Worm (Caenorhabditis elegans) whole organism, L1 larva: ENCODE results near the gene rab-28.

Experiments
- C04F5.9 ChIP-seq: sonication (generic microtip); optimal IDR thresholded peaks from 2 replicates; lab custom pipeline; 2016; ENCODE audit warnings: missing genetic modification characterization, missing compliant biosample characterization
- C34B4.2 ChIP-seq: sonication (generic microtip); optimal IDR thresholded peaks from 2 replicates; lab custom pipeline; 2017; ENCODE audit warnings: mild to moderate bottlenecking, missing genetic modification characterization, missing compliant biosample characterization
- F16B12.6 ChIP-seq: fragments of 150-350 bp; optimal IDR thresholded peaks from 2 replicates; lab custom pipeline; 2014; ENCODE audit warnings: missing biosample characterization, missing genetic modification characterization
- alr-1 ChIP-seq: fragments of 200-800 bp; sonication (Bioruptor generic); optimal IDR thresholded peaks from 2 replicates; lab custom pipeline; 2018; ENCODE audit warnings: borderline replicate concordance, mild to moderate bottlenecking, missing genetic modification characterization, missing compliant biosample characterization
- aly-2 ChIP-seq: fragments of 150-350 bp; optimal IDR thresholded peaks from 2 replicates; lab custom pipeline; 2014; ENCODE audit warnings: missing biosample characterization, missing genetic modification characterization
- ama-1 ChIP-seq: fragments of 150-350 bp; optimal IDR thresholded peaks from 2 replicates; lab custom pipeline; 2014
- blmp-1 ChIP-seq: fragments of 150-350 bp; optimal IDR thresholded peaks from 2 replicates; lab custom pipeline; 2014; ENCODE audit warnings: missing biosample characterization, missing genetic modification characterization
- ceh-82 ChIP-seq, 3 experiments: fragments of 150-350 bp in 1 of 3; sonication (generic microtip) in 2 of 3; optimal IDR thresholded peaks; 2 replicates each; lab custom pipeline; 2014 to 2017; ENCODE audit warnings: missing biosample characterization in 3 of 3, missing genetic modification characterization in 3 of 3
- ceh-88 ChIP-seq: fragments of 200-800 bp; sonication (Bioruptor generic); IDR thresholded peaks from 2 replicates; pipeline ENCODE4 v1.3.6; 2022; ENCODE audit warnings: missing genetic modification characterization, missing compliant biosample characterization
- ceh-90 ChIP-seq: sonication (generic microtip); optimal IDR thresholded peaks from 2 replicates; lab custom pipeline; 2016; ENCODE audit warnings: missing genetic modification characterization, missing compliant biosample characterization
- ces-1 ChIP-seq: fragments of 150-350 bp; optimal IDR thresholded peaks from 2 replicates; lab custom pipeline; 2014; ENCODE audit warnings: missing biosample characterization, missing genetic modification reagents, missing genetic modification characterization
- efl-1 ChIP-seq, 4 experiments: fragments of 150-350 bp; optimal IDR thresholded peaks in 3 of 4; peaks in 1 of 4; 1 replicate in 1 of 4; 2 replicates in 3 of 4; lab custom pipeline; 2014; ENCODE audit warnings: missing biosample characterization in 2 of 4, missing genetic modification characterization in 2 of 4, missing genetic modification reagents in 2 of 4
- efl-3 ChIP-seq: fragments of 200-800 bp; sonication (Bioruptor generic); optimal IDR thresholded peaks from 2 replicates; lab custom pipeline; 2018; ENCODE audit warnings: mild to moderate bottlenecking, missing genetic modification characterization, missing compliant biosample characterization
- egl-13 ChIP-seq: sonication (generic microtip); optimal IDR thresholded peaks from 2 replicates; lab custom pipeline; 2016; ENCODE audit warnings: missing genotype, missing genetic modification reagents, missing genetic modification characterization, missing compliant biosample characterization
- elt-2 ChIP-seq: sonication (generic microtip); optimal IDR thresholded peaks from 2 replicates; lab custom pipeline; 2016; ENCODE audit warnings: missing genetic modification characterization, mild to moderate bottlenecking, inconsistent platforms, missing compliant biosample characterization, missing genetic modification reagents
- elt-3 ChIP-seq, 6 experiments: fragments of 150-350 bp in 1 of 6; sonication (generic microtip); optimal IDR thresholded peaks; 2 replicates each; lab custom pipeline; 2017 to 2018; ENCODE audit warnings: missing biosample characterization in 6 of 6, missing genetic modification characterization in 6 of 6, inconsistent platforms in 1 of 6
- fkh-8 ChIP-seq: sonication (generic microtip); optimal IDR thresholded peaks from 2 replicates; lab custom pipeline; 2016; ENCODE audit warnings: mild to moderate bottlenecking, missing genetic modification characterization, missing compliant biosample characterization
- fos-1 ChIP-seq: fragments of 150-350 bp; optimal IDR thresholded peaks from 2 replicates; lab custom pipeline; 2014; ENCODE audit warnings: missing biosample characterization, missing genetic modification characterization
- grh-1 ChIP-seq: fragments of 200-800 bp; sonication (Bioruptor generic); IDR thresholded peaks from 2 replicates; pipeline ENCODE4 v1.3.6; 2022; ENCODE audit warnings: missing genetic modification reagents, missing genetic modification characterization, missing compliant biosample characterization
- irx-1 ChIP-seq: sonication (generic microtip); optimal IDR thresholded peaks from 2 replicates; lab custom pipeline; 2016; ENCODE audit warnings: missing genetic modification characterization, missing compliant biosample characterization
- jun-1 ChIP-seq: fragments of 150-350 bp; optimal IDR thresholded peaks from 2 replicates; lab custom pipeline; 2014; ENCODE audit warnings: missing biosample characterization, missing genetic modification reagents, missing genetic modification characterization
- lin-14 ChIP-seq: fragments of 200-800 bp; sonication (Bioruptor generic); optimal IDR thresholded peaks from 2 replicates; lab custom pipeline; 2018; ENCODE audit warnings: mild to moderate bottlenecking, missing genetic modification characterization, moderate library complexity, missing compliant biosample characterization
- lin-15B ChIP-seq: fragments of 150-350 bp; sonication (generic microtip); optimal IDR thresholded peaks from 3 replicates; lab custom pipeline; 2014; ENCODE audit warnings: missing biosample characterization, missing genetic modification characterization
- lin-35 ChIP-seq, 2 experiments: fragments of 150-350 bp; optimal IDR thresholded peaks; 2 replicates each; lab custom pipeline; 2014; ENCODE audit warnings: missing biosample characterization in 2 of 2, missing genetic modification characterization in 2 of 2, missing genetic modification reagents in 2 of 2
- lin-39 ChIP-seq: fragments of 150-350 bp; optimal IDR thresholded peaks from 2 replicates; lab custom pipeline; 2014; ENCODE audit warnings: missing biosample characterization, missing genetic modification reagents, missing genetic modification characterization
- lir-3 ChIP-seq: sonication (generic microtip); optimal IDR thresholded peaks from 2 replicates; lab custom pipeline; 2016; ENCODE audit warnings: mild to moderate bottlenecking, missing genetic modification characterization, moderate library complexity, missing compliant biosample characterization; ENCODE audit not compliant: poor library complexity
- lsy-2 ChIP-seq, 2 experiments: fragments of 150-350 bp; optimal IDR thresholded peaks; 2 replicates each; lab custom pipeline; 2014; ENCODE audit warnings: missing biosample characterization in 2 of 2, missing genetic modification characterization in 2 of 2
- mab-9 ChIP-seq: fragments of 200-800 bp; sonication (Bioruptor generic); IDR thresholded peaks from 2 replicates; pipeline ENCODE4 v1.3.6; 2022; ENCODE audit warnings: missing genetic modification reagents, missing genetic modification characterization, missing compliant biosample characterization
- mdl-1 ChIP-seq, 2 experiments: fragments of 150-350 bp; optimal IDR thresholded peaks; 2 replicates each; lab custom pipeline; 2014 to 2017; ENCODE audit warnings: missing biosample characterization in 2 of 2, missing genetic modification characterization in 2 of 2, inconsistent platforms in 1 of 2
- mef-2 ChIP-seq: fragments of 150-350 bp; optimal IDR thresholded peaks from 2 replicates; lab custom pipeline; 2014; ENCODE audit warnings: missing biosample characterization, missing genetic modification characterization
- mep-1 ChIP-seq: fragments of 150-350 bp; optimal IDR thresholded peaks from 2 replicates; lab custom pipeline; 2014; ENCODE audit warnings: missing biosample characterization, missing genetic modification characterization
- nhr-11 ChIP-seq: fragments of 150-350 bp; optimal IDR thresholded peaks from 2 replicates; lab custom pipeline; 2014; ENCODE audit warnings: missing biosample characterization, missing genetic modification characterization
- nhr-19 ChIP-seq: fragments of 200-800 bp; sonication (Bioruptor generic); conservative IDR thresholded peaks from 2 replicates; pipeline ENCODE4 v1.3.6; 2022; ENCODE audit warnings: missing genetic modification characterization, missing compliant biosample characterization
- nhr-20 ChIP-seq: sonication (generic microtip); optimal IDR thresholded peaks from 2 replicates; lab custom pipeline; 2016; ENCODE audit warnings: mild to moderate bottlenecking, missing genetic modification characterization, missing compliant biosample characterization
- nhr-237 ChIP-seq: fragments of 150-350 bp; optimal IDR thresholded peaks from 2 replicates; lab custom pipeline; 2014; ENCODE audit warnings: missing biosample characterization, missing genetic modification characterization
- nhr-47 ChIP-seq: sonication (generic microtip); optimal IDR thresholded peaks from 2 replicates; lab custom pipeline; 2016; ENCODE audit warnings: mild to moderate bottlenecking, missing genetic modification characterization, moderate library complexity, missing compliant biosample characterization
- nhr-71 ChIP-seq: sonication (generic microtip); optimal IDR thresholded peaks from 2 replicates; lab custom pipeline; 2016; ENCODE audit warnings: mild to moderate bottlenecking, missing genetic modification characterization, moderate library complexity, missing compliant biosample characterization
- nhr-77 ChIP-seq: fragments of 150-350 bp; optimal IDR thresholded peaks from 2 replicates; lab custom pipeline; 2014; ENCODE audit warnings: missing biosample characterization, missing genetic modification characterization
- nhr-84 ChIP-seq: sonication (generic microtip); optimal IDR thresholded peaks from 2 replicates; lab custom pipeline; 2017; ENCODE audit warnings: missing biosample characterization, missing genetic modification characterization
- nhr-85 ChIP-seq: sonication (generic microtip); peaks from one replicate; lab custom pipeline; 2016; ENCODE audit warnings: missing genetic modification characterization, inconsistent platforms, missing compliant biosample characterization
- pax-3 ChIP-seq: fragments of 200-800 bp; sonication (Bioruptor generic); optimal IDR thresholded peaks from 2 replicates; lab custom pipeline; 2018; ENCODE audit warnings: mild to moderate bottlenecking, missing genetic modification characterization, moderate library complexity, missing compliant biosample characterization
- pqm-1 ChIP-seq: sonication (generic microtip); optimal IDR thresholded peaks from 3 replicates; lab custom pipeline; 2017; ENCODE audit warnings: missing biosample characterization, missing genetic modification characterization
- skn-1 ChIP-seq: fragments of 150-350 bp; optimal IDR thresholded peaks from 2 replicates; lab custom pipeline; 2014; ENCODE audit warnings: missing biosample characterization, missing genetic modification characterization
- snpc-4 ChIP-seq: fragments of 150-350 bp; optimal IDR thresholded peaks from 2 replicates; lab custom pipeline; 2014; ENCODE audit warnings: missing biosample characterization, missing genetic modification characterization
- snu-23 ChIP-seq: sonication (generic microtip); optimal IDR thresholded peaks from 2 replicates; lab custom pipeline; 2016; ENCODE audit warnings: missing genetic modification characterization, missing compliant biosample characterization
- tlp-1 ChIP-seq: fragments of 150-350 bp; optimal IDR thresholded peaks from 2 replicates; lab custom pipeline; 2014; ENCODE audit warnings: missing biosample characterization, missing genetic modification characterization
- unc-130 ChIP-seq: fragments of 150-350 bp; optimal IDR thresholded peaks from 2 replicates; lab custom pipeline; 2017; ENCODE audit warnings: missing biosample characterization, missing genetic modification characterization, inconsistent platforms
- unc-86 ChIP-seq: sonication (generic microtip); optimal IDR thresholded peaks from 2 replicates; lab custom pipeline; 2016; ENCODE audit warnings: missing genetic modification characterization, missing compliant biosample characterization
- xbp-1 ChIP-seq: sonication (generic microtip); optimal IDR thresholded peaks from 2 replicates; lab custom pipeline; 2016; ENCODE audit warnings: missing genetic modification characterization, missing compliant biosample characterization
- zip-4 ChIP-seq: fragments of 200-800 bp; sonication (Bioruptor generic); optimal IDR thresholded peaks from 2 replicates; lab custom pipeline; 2018; ENCODE audit warnings: mild to moderate bottlenecking, missing genetic modification characterization, moderate library complexity, missing compliant biosample characterization

The rab-28 gene

ce11 chrIV:9260334-9260733 lies 16.5 kb upstream of the rab-28 start (continued):
- TF ChIP-seq skn-1 (tag; lab: Kevin White, UChicago) = peak; percentile 48
- TF ChIP-seq mef-2 (tag; lab: Kevin White, UChicago) = no peak
- peak; percentile 37 for TF ChIP-seq nhr-47 (tag; lab: Kevin White, UChicago)
- TF ChIP-seq pax-3 = no peak
- peak; percentile 21; the same call in 1 of the 2 replicates for TF ChIP-seq nhr-19 (GFP tag; lab: Robert Waterston, UW)
- no peak for TF ChIP-seq elt-2 (tag; lab: Kevin White, UChicago)
- no peak for TF ChIP-seq lin-15B (tag; lab: Kevin White, UChicago)
- no peak for TF ChIP-seq tlp-1 (tag; lab: Kevin White, UChicago)
- TF ChIP-seq snu-23 (GFP tag; lab: Kevin White, UChicago) = peak; percentile 60
- TF ChIP-seq ama-1 (lab: Kevin White, UChicago) = no peak
- no peak for TF ChIP-seq nhr-85
- TF ChIP-seq nhr-20 (tag; lab: Kevin White, UChicago) = peak; percentile 38
- TF ChIP-seq nhr-71 (tag; lab: Kevin White, UChicago) = peak; percentile 63
- no peak for TF ChIP-seq lir-3 (tag; lab: Kevin White, UChicago)
- no peak for TF ChIP-seq grh-1 (GFP tag; lab: Robert Waterston, UW)
- TF ChIP-seq ceh-88 = no peak
- TF ChIP-seq lin-14 (GFP tag; lab: Kevin White, UChicago) = no peak
- TF ChIP-seq jun-1 (tag; lab: Kevin White, UChicago) = no peak
- TF ChIP-seq mep-1 (tag; lab: Kevin White, UChicago) = peak; percentile 61
- peak; percentile 47 to 62 for TF ChIP-seq efl-1 (optimal IDR thresholded peaks at IDR 0.05; lab: Kevin White, UChicago)
- TF ChIP-seq efl-1 (GFP tag; optimal IDR thresholded peaks at IDR 0.05 in 1 of 2; lab: Kevin White, UChicago) = peak; percentile 54 to 90
- no peak for TF ChIP-seq snpc-4 (tag; lab: Kevin White, UChicago)
- TF ChIP-seq ces-1 (GFP tag; lab: Kevin White, UChicago) = no peak
- no peak for TF ChIP-seq mdl-1 (tag; optimal IDR thresholded peaks at IDR 0.05; lab: Kevin White, UChicago)
- no peak for TF ChIP-seq nhr-11 (tag; lab: Kevin White, UChicago)
- TF ChIP-seq fos-1 (tag; lab: Kevin White, UChicago) = no peak
- peak; percentile 38 for TF ChIP-seq blmp-1 (tag; lab: Kevin White, UChicago)
- no peak for TF ChIP-seq irx-1 (tag; lab: Kevin White, UChicago)
- no peak for TF ChIP-seq efl-3 (GFP tag; lab: Kevin White, UChicago)
- peak; percentile 60 to 71 for TF ChIP-seq lsy-2 (tag; optimal IDR thresholded peaks at IDR 0.05; lab: Kevin White, UChicago)
- TF ChIP-seq C34B4.2 (tag; lab: Kevin White, UChicago) = no peak
- no peak for TF ChIP-seq lin-39 (tag; lab: Kevin White, UChicago)
- TF ChIP-seq nhr-237 = no peak
- TF ChIP-seq nhr-84 (tag; lab: Kevin White, UChicago) = no peak
- no peak for TF ChIP-seq ceh-90
- TF ChIP-seq F16B12.6 (tag; lab: Kevin White, UChicago) = no peak
- TF ChIP-seq lin-35 (GFP tag; optimal IDR thresholded peaks at IDR 0.05; lab: Kevin White, UChicago) = peak; percentile 43 to 56
- TF ChIP-seq aly-2 (tag; lab: Kevin White, UChicago) = peak; percentile 31
- TF ChIP-seq fkh-8 (tag; lab: Kevin White, UChicago) = no peak
- TF ChIP-seq unc-86 (tag; lab: Kevin White, UChicago) = no peak
- TF ChIP-seq xbp-1 (tag; lab: Kevin White, UChicago) = peak; percentile 56
- no peak for TF ChIP-seq alr-1 (tag; lab: Kevin White, UChicago)
- TF ChIP-seq zip-4 (GFP tag; lab: Kevin White, UChicago) = no peak
- no peak for TF ChIP-seq elt-3 (tag; optimal IDR thresholded peaks at IDR 0.05; lab: Kevin White, UChicago)
- TF ChIP-seq egl-13 (tag; lab: Kevin White, UChicago) = no peak
- no peak for TF ChIP-seq nhr-77
- peak in 1 of 3 experiments; percentile 7 for TF ChIP-seq ceh-82 (tag; optimal IDR thresholded peaks at IDR 0.05; lab: Kevin White, UChicago)
- no peak for TF ChIP-seq pqm-1 (tag; lab: Kevin White, UChicago)
- TF ChIP-seq unc-130 (tag; lab: Kevin White, UChicago) = no peak
- no peak for TF ChIP-seq C04F5.9
- no peak for TF ChIP-seq mab-9
